Fruit fly (Drosophila melanogaster) whole organism, wandering third instar larva: Measurements from ENCODE around the gene CG7326.

Experiments
- h ChIP-seq: fragments of 200-800 bp; sonication (Bioruptor generic); optimal IDR thresholded peaks from 3 replicates; lab custom pipeline; 2016; ENCODE audit warnings: missing biosample characterization, mild to moderate bottlenecking, missing genetic modification characterization
- pan ChIP-seq: fragments of >200 bp; optimal IDR thresholded peaks from 2 replicates; lab custom pipeline; 2017

- TF ChIP-seq pan (lab: Kevin White, UChicago) (no peak), h (GFP tag; lab: Kevin White, UChicago) (no peak)
Measured at dm6 chrX:18913359-18913758, 49.8 kb upstream of the CG7326 start.
